Fruit fly (Drosophila melanogaster) whole organism, adult: Measurements from ENCODE around the gene CG13623.

Experiments used
- CG11617 ChIP-seq: fragments of 200-800 bp; sonication (Bioruptor generic); optimal IDR thresholded peaks from 2 replicates; lab custom pipeline; 2017; ENCODE audit warnings: mild to moderate bottlenecking, missing biosample characterization, missing genetic modification reagents, missing genetic modification characterization
- CG12768 ChIP-seq: fragments of 200-800 bp; sonication (Bioruptor generic); optimal IDR thresholded peaks from 2 replicates; lab custom pipeline; 2017; ENCODE audit warnings: missing biosample characterization, missing genetic modification characterization, mild to moderate bottlenecking, moderate library complexity, missing genetic modification reagents
- CG14711 ChIP-seq: fragments of 200-800 bp; sonication (Bioruptor generic); optimal IDR thresholded peaks from 2 replicates; lab custom pipeline; 2018; ENCODE audit warnings: missing biosample characterization, mild to moderate bottlenecking, missing genetic modification characterization, moderate library complexity
- CG1620 ChIP-seq: fragments of 200-800 bp; sonication (Bioruptor generic); optimal IDR thresholded peaks from 2 replicates; lab custom pipeline; 2016; ENCODE audit warnings: missing biosample characterization, missing genetic modification characterization
- CG33017 ChIP-seq: fragments of 200-800 bp; sonication (Bioruptor generic); optimal IDR thresholded peaks from 2 replicates; lab custom pipeline; 2018; ENCODE audit warnings: missing biosample characterization, mild to moderate bottlenecking, missing genetic modification characterization, moderate library complexity
- CG5204 ChIP-seq: fragments of 200-800 bp; sonication (Bioruptor generic); optimal IDR thresholded peaks from 2 replicates; lab custom pipeline; 2016; ENCODE audit warnings: missing biosample characterization, missing genetic modification characterization
- CG7045 ChIP-seq: fragments of 200-800 bp; sonication (Bioruptor generic); optimal IDR thresholded peaks from 2 replicates; lab custom pipeline; 2017; ENCODE audit warnings: missing biosample characterization, mild to moderate bottlenecking, missing genetic modification characterization
- CG7101 ChIP-seq: fragments of 200-800 bp; sonication (Bioruptor generic); optimal IDR thresholded peaks from 2 replicates; lab custom pipeline; 2018; ENCODE audit warnings: missing biosample characterization, mild to moderate bottlenecking, missing genetic modification characterization, moderate library complexity
- Clk ChIP-seq: fragments of 200-800 bp; sonication (Bioruptor generic); optimal IDR thresholded peaks from 2 replicates; lab custom pipeline; 2017; ENCODE audit warnings: missing biosample characterization, missing genetic modification characterization
- Crg-1 ChIP-seq: fragments of 200-800 bp; sonication (Bioruptor generic); optimal IDR thresholded peaks from 2 replicates; lab custom pipeline; 2016; ENCODE audit warnings: missing biosample characterization, missing genetic modification characterization
- Hr96 ChIP-seq: fragments of 200-800 bp; sonication (Bioruptor generic); optimal IDR thresholded peaks from 2 replicates; lab custom pipeline; 2016; ENCODE audit warnings: missing biosample characterization, missing genetic modification characterization
- Mnt ChIP-seq: fragments of 200-800 bp; sonication (Bioruptor generic); optimal IDR thresholded peaks from 2 replicates; lab custom pipeline; 2016; ENCODE audit warnings: missing biosample characterization, mild to moderate bottlenecking, missing genetic modification characterization
- bab1 ChIP-seq: fragments of 200-800 bp; sonication (Bioruptor generic); optimal IDR thresholded peaks from 3 replicates; lab custom pipeline; 2019; ENCODE audit warnings: missing biosample characterization, mild to moderate bottlenecking, missing genetic modification characterization, moderate library complexity
- cic ChIP-seq: fragments of 200-800 bp; sonication (Bioruptor generic); optimal IDR thresholded peaks from 2 replicates; lab custom pipeline; 2017; ENCODE audit warnings: missing biosample characterization, mild to moderate bottlenecking, missing genetic modification characterization, moderate library complexity
- cnc ChIP-seq, 2 experiments: fragments of >200 bp; optimal IDR thresholded peaks; 2 replicates each; lab custom pipeline; 2017
- kay ChIP-seq: fragments of 200-800 bp; sonication (Bioruptor generic); peaks from one replicate; lab custom pipeline; 2016; ENCODE audit warnings: missing biosample characterization, missing genetic modification characterization, borderline replicate concordance
- ovo ChIP-seq: fragments of 200-800 bp; sonication (Bioruptor generic); optimal IDR thresholded peaks from 2 replicates; lab custom pipeline; 2016; ENCODE audit warnings: missing biosample characterization, missing genetic modification characterization
- pad ChIP-seq: fragments of 200-800 bp; sonication (Bioruptor generic); optimal IDR thresholded peaks from 3 replicates; lab custom pipeline; 2017; ENCODE audit warnings: missing biosample characterization, missing genetic modification characterization, mild to moderate bottlenecking, moderate library complexity, missing genetic modification reagents
- tj ChIP-seq: fragments of 200-800 bp; sonication (Bioruptor generic); optimal IDR thresholded peaks from 3 replicates; lab custom pipeline; 2017; ENCODE audit warnings: missing biosample characterization, mild to moderate bottlenecking, missing genetic modification characterization, moderate library complexity
- toe ChIP-seq: fragments of 200-800 bp; sonication (Bioruptor generic); optimal IDR thresholded peaks from 2 replicates; lab custom pipeline; 2016; ENCODE audit warnings: missing biosample characterization, missing genetic modification characterization

Gene CG13623

dm6 chr3R:24562323-24563025, 32.1 kb upstream of the CG13623 start:
- TF ChIP-seq toe (GFP tag; lab: Kevin White, UChicago): no peak
- TF ChIP-seq Clk: no peak
- TF ChIP-seq Mnt (GFP tag; lab: Kevin White, UChicago): no peak
- TF ChIP-seq CG33017 (tag; lab: Kevin White, UChicago): no peak
- no peak for TF ChIP-seq CG14711
- TF ChIP-seq CG7101 (tag; lab: Kevin White, UChicago): no peak
- no peak for TF ChIP-seq CG11617 (GFP tag; lab: Kevin White, UChicago)
- no peak for TF ChIP-seq tj (GFP tag; lab: Kevin White, UChicago)

DNA sequence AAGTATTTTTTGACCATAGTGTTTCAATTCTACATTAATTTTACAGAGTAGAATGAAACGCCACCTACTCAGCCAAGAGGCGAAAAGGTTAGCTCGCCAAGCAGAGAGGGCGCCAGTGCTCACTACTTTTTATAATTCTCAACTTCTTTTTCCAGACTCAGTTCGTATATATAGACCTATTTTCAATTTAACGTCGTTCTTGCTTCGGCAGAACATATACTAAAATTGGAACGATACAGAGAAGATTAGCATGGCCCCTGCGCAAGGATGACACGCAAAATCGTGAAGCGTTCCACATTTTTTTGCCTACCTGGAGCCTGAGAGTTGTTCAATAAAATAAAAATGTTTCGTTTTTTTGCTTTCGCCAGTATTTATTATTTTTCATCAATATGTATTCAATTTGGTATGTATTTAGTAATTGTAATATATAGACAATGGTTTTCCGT, 26.7 kb upstream of the CG13623 start:
- TF ChIP-seq pad (GFP tag; lab: Kevin White, UChicago): peak; percentile 59
- no peak for TF ChIP-seq toe (GFP tag; lab: Kevin White, UChicago)
- TF ChIP-seq tj (GFP tag; lab: Kevin White, UChicago): peak; percentile 18
- peak; percentile 74 for TF ChIP-seq CG1620 (GFP tag; lab: Kevin White, UChicago)
- TF ChIP-seq CG14711: no peak
- TF ChIP-seq bab1: peak; percentile 37
- TF ChIP-seq kay (GFP tag; lab: Kevin White, UChicago): no peak
- TF ChIP-seq Hr96 (GFP tag; lab: Kevin White, UChicago): no peak
- TF ChIP-seq CG7045 (GFP tag; lab: Kevin White, UChicago): peak; percentile 4
- TF ChIP-seq Mnt (GFP tag; lab: Kevin White, UChicago): peak; percentile 17
- TF ChIP-seq CG5204 (GFP tag; lab: Kevin White, UChicago): no peak
- peak; percentile 34 for TF ChIP-seq CG12768 (GFP tag; lab: Kevin White, UChicago)
- peak; percentile 47 for TF ChIP-seq CG7101 (tag; lab: Kevin White, UChicago)
- TF ChIP-seq cic (GFP tag; lab: Kevin White, UChicago): peak; percentile 70
- peak; percentile 33 for TF ChIP-seq CG11617 (GFP tag; lab: Kevin White, UChicago)
- TF ChIP-seq Crg-1 (GFP tag; lab: Kevin White, UChicago): peak; percentile 80
- no peak for TF ChIP-seq Clk
- peak; percentile 55 to 78 for TF ChIP-seq cnc (optimal IDR thresholded peaks at IDR 0.05; lab: Kevin White, UChicago)
- no peak for TF ChIP-seq CG33017 (tag; lab: Kevin White, UChicago)
- TF ChIP-seq ovo (GFP tag; lab: Kevin White, UChicago): peak; percentile 23

- TF ChIP-seq tj (GFP tag; lab: Kevin White, UChicago) (no peak), Hr96 (GFP tag; lab: Kevin White, UChicago) (no peak), CG7045 (GFP tag; lab: Kevin White, UChicago) (no peak)
Observed at dm6 chr3R:24556554-24556953, 26.2 kb upstream of the CG13623 start.

dm6 chr3R:24555932-24556331, 25.6 kb upstream of the CG13623 start:
- TF ChIP-seq toe (GFP tag; lab: Kevin White, UChicago): no peak
- TF ChIP-seq kay (GFP tag; lab: Kevin White, UChicago): peak; percentile 27

- TF ChIP-seq Hr96 (GFP tag; lab: Kevin White, UChicago) (no peak), CG14711 (no peak), Crg-1 (GFP tag; lab: Kevin White, UChicago) (no peak), toe (GFP tag; lab: Kevin White, UChicago) (no peak), CG33017 (tag; lab: Kevin White, UChicago) (no peak), CG7045 (GFP tag; lab: Kevin White, UChicago) (no peak), kay (GFP tag; lab: Kevin White, UChicago) (no peak), CG11617 (GFP tag; lab: Kevin White, UChicago) (no peak), CG5204 (GFP tag; lab: Kevin White, UChicago) (no peak), cnc (optimal IDR thresholded peaks at IDR 0.05; lab: Kevin White, UChicago) (no peak), tj (GFP tag; lab: Kevin White, UChicago) (no peak), bab1 (no peak)
Observed at dm6 chr3R:24555150-24555549, 24.8 kb upstream of the CG13623 start.

dm6 chr3R:24550802-24551391, 20.5 kb upstream of the CG13623 start:
- TF ChIP-seq tj (GFP tag; lab: Kevin White, UChicago) (no peak), CG1620 (GFP tag; lab: Kevin White, UChicago) (no peak), Mnt (GFP tag; lab: Kevin White, UChicago) (no peak), Clk (no peak), CG14711 (no peak), Hr96 (GFP tag; lab: Kevin White, UChicago) (no peak), Crg-1 (GFP tag; lab: Kevin White, UChicago) (no peak), toe (GFP tag; lab: Kevin White, UChicago) (no peak), CG7045 (GFP tag; lab: Kevin White, UChicago) (no peak), cic (GFP tag; lab: Kevin White, UChicago) (no peak), CG33017 (tag; lab: Kevin White, UChicago) (no peak), CG12768 (GFP tag; lab: Kevin White, UChicago) (no peak), cnc (optimal IDR thresholded peaks at IDR 0.05; lab: Kevin White, UChicago) (no peak), ovo (GFP tag; lab: Kevin White, UChicago) (no peak), pad (GFP tag; lab: Kevin White, UChicago) (no peak), CG11617 (GFP tag; lab: Kevin White, UChicago) (no peak), bab1 (no peak), CG7101 (tag; lab: Kevin White, UChicago) (no peak), CG5204 (GFP tag; lab: Kevin White, UChicago) (no peak)
